Worm (Caenorhabditis elegans) whole organism, L2 larva: Measurements from ENCODE around the gene aakg-1.
A peak's percentile ranks its signal among the peaks of the same experiment; 100 is the strongest.

ENCODE experiments used
- aly-2 ChIP-seq: fragments of 150-350 bp; optimal IDR thresholded peaks from 2 replicates; lab custom pipeline; 2014; ENCODE audit warnings: missing biosample characterization, missing genetic modification characterization
- ama-1 ChIP-seq: fragments of 150-350 bp; optimal IDR thresholded peaks from 2 replicates; lab custom pipeline; 2018; ENCODE audit warnings: inconsistent platforms
- blmp-1 ChIP-seq: sonication (generic microtip); optimal IDR thresholded peaks from 2 replicates; lab custom pipeline; 2017; ENCODE audit warnings: missing genetic modification characterization, mild to moderate bottlenecking, missing compliant biosample characterization, antibody characterized with exemption, moderate library complexity; ENCODE audit not compliant: insufficient read depth
- ceh-82 ChIP-seq: fragments of 150-350 bp; optimal IDR thresholded peaks from 2 replicates; lab custom pipeline; 2014; ENCODE audit warnings: missing biosample characterization, missing genetic modification characterization
- lin-39 ChIP-seq: fragments of 150-350 bp; optimal IDR thresholded peaks from 2 replicates; lab custom pipeline; 2014; ENCODE audit warnings: missing biosample characterization, missing genetic modification reagents, missing genetic modification characterization
- nhr-11 ChIP-seq: fragments of 150-350 bp; optimal IDR thresholded peaks from 2 replicates; lab custom pipeline; 2014; ENCODE audit warnings: missing biosample characterization, missing genetic modification characterization

- no peak for TF ChIP-seq ceh-82 (tag; lab: Kevin White, UChicago)
- TF ChIP-seq nhr-11 (tag; lab: Kevin White, UChicago), result no peak
- TF ChIP-seq blmp-1, result peak; percentile 0
- no peak for TF ChIP-seq ama-1 (lab: Kevin White, UChicago)
- TF ChIP-seq aly-2 (tag; lab: Kevin White, UChicago), result no peak
- no peak for TF ChIP-seq lin-39 (tag; lab: Kevin White, UChicago)
Measured at ce11 chrIII:12551253-12551652, 23.9 kb downstream of the aakg-1 start.
